Fruit fly (Drosophila melanogaster): ENCODE results near the gene Marf1.

Gene Marf1

dm6 chr2L:22390635-22391034, 82.1 kb downstream of the Marf1 start (continued):
- TF ChIP-seq Tbp (GFP tag; optimal IDR thresholded peaks at IDR 0.05) (no peak), CG13296 (GFP tag; optimal IDR thresholded peaks at IDR 0.05) (no peak), H15 (GFP tag; IDR thresholded peaks at IDR 0.05) (0 out of 3 replicates have a peak, but pooled peaks have one; percentile 46), bab2 (GFP tag; optimal IDR thresholded peaks at IDR 0.05) (no peak), sisA (GFP tag; IDR thresholded peaks at IDR 0.05) (peak; percentile 29; the same call in 1 of the 2 replicates), seq (GFP tag; IDR thresholded peaks at IDR 0.05) (no peak), CG3995 (GFP tag; optimal IDR thresholded peaks at IDR 0.05) (no peak), bcd (GFP tag; optimal IDR thresholded peaks at IDR 0.05) (no peak), CG16813 (GFP tag; IDR thresholded peaks at IDR 0.05; ENCODE audit: partially characterized antibody) (no peak), dmrt11E (tag; optimal IDR thresholded peaks at IDR 0.05) (no peak), HLHmδ (GFP tag; optimal IDR thresholded peaks at IDR 0.05) (no peak), CG9215 (GFP tag; IDR thresholded peaks at IDR 0.05) (0 out of 2 replicates have a peak, but pooled peaks have one; percentile 35), CG15073 (GFP tag; optimal IDR thresholded peaks at IDR 0.05) (no peak), CG13123 (GFP tag; optimal IDR thresholded peaks at IDR 0.05) (no peak), sd (tag; optimal IDR thresholded peaks at IDR 0.05) (no peak), CG9932 (GFP tag; IDR thresholded peaks at IDR 0.05) (peak; percentile 25; the same call in 1 of the 2 replicates), CG2678 (tag; optimal IDR thresholded peaks at IDR 0.05) (no peak), CG43689 (GFP tag; IDR thresholded peaks at IDR 0.05) (no peak), ham (GFP tag; IDR thresholded peaks at IDR 0.05) (peak; percentile 75), Dad (GFP tag; optimal IDR thresholded peaks at IDR 0.05) (no peak), bowl (GFP tag; IDR thresholded peaks at IDR 0.05) (no peak), CG11504 (tag; optimal IDR thresholded peaks at IDR 0.05) (no peak), B-H1 (GFP tag; IDR thresholded peaks at IDR 0.05) (no peak), CG9817 (tag; optimal IDR thresholded peaks at IDR 0.05) (no peak), CG7372 (GFP tag; IDR thresholded peaks at IDR 0.05) (no peak), mirr (GFP tag; optimal IDR thresholded peaks at IDR 0.05) (no peak), ap (GFP tag; IDR thresholded peaks at IDR 0.05) (no peak), ranshi (GFP tag; IDR thresholded peaks at IDR 0.05) (peak; percentile 23; the same call in 1 of the 2 replicates), CG10959 (GFP tag; IDR thresholded peaks at IDR 0.05) (peak; percentile 35; the same call in 1 of the 2 replicates), CrebB (tag; optimal IDR thresholded peaks at IDR 0.05) (no peak), Sox100B (GFP tag; optimal IDR thresholded peaks at IDR 0.05) (no peak), CG1647 (GFP tag; optimal IDR thresholded peaks at IDR 0.05) (no peak), CG10366 (GFP tag; IDR thresholded peaks at IDR 0.05) (no peak), sr (GFP tag; IDR thresholded peaks at IDR 0.05) (no peak), CG4424 (GFP tag; optimal IDR thresholded peaks at IDR 0.05) (no peak), CG2199 (GFP tag; IDR thresholded peaks at IDR 0.05) (no peak), luna (GFP tag; optimal IDR thresholded peaks at IDR 0.05) (no peak), CG18764 (GFP tag; optimal IDR thresholded peaks at IDR 0.05) (no peak), ci (GFP tag; IDR thresholded peaks at IDR 0.05) (no peak), CG8765 (GFP tag; IDR thresholded peaks at IDR 0.05) (peak; percentile 11; the same call in 1 of the 2 replicates), Nf-YB (GFP tag; optimal IDR thresholded peaks at IDR 0.05) (no peak), CG8924 (tag; optimal IDR thresholded peaks at IDR 0.05) (no peak), Atf-2 (GFP tag; optimal IDR thresholded peaks at IDR 0.05) (no peak), Mrtf (GFP tag; IDR thresholded peaks at IDR 0.05) (peak; percentile 60; the same call in 1 of the 3 replicates), CG5180 (GFP tag; optimal IDR thresholded peaks at IDR 0.05) (no peak), Poxn (GFP tag; IDR thresholded peaks at IDR 0.05) (no peak; the same call in 1 of the 2 replicates), CG7963 (GFP tag; IDR thresholded peaks at IDR 0.05; ENCODE audit: partially characterized antibody) (no peak), CG18262 (tag; optimal IDR thresholded peaks at IDR 0.05) (no peak), CG12071 (GFP tag; optimal IDR thresholded peaks at IDR 0.05) (no peak), gcm2 (GFP tag; optimal IDR thresholded peaks at IDR 0.05) (no peak), pb (GFP tag; optimal IDR thresholded peaks at IDR 0.05) (no peak), grn (GFP tag; optimal IDR thresholded peaks at IDR 0.05) (no peak), CG11398 (GFP tag; optimal IDR thresholded peaks at IDR 0.05) (no peak)

Measured in whole organism, embryonic.